Fruit fly (Drosophila melanogaster): ENCODE data around the gene CG17726.

The CG17726 gene

DNA sequence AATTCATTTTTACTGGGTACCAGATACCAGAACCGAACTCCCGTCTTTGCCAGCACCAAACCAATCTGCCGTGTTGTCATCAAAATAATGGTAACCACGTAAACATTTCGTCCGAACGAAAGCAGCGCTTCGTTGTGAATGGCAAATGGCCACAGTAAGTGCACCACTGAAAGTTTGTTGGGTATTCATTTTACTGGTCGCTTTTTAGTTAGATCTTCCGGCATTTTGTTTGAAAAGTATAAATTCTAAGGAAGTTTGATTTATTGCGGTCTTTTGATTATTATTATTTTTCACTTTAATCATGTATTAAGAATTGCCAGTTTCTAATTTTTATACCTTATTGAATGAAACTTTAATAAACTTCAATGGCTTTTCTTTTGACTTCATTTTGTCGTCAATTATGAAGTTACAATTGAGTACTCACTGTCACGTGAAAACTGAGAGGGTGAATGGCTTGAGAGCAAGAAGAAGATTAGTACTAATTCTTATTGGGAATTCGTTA lies 12.1 kb upstream of the CG17726 start, which contains the start of gene ZnT86D (continued):
- TF ChIP-seq Scr (GFP tag; IDR thresholded peaks at IDR 0.05; ENCODE audit: partially characterized antibody) (no peak), CG13894 (tag; optimal IDR thresholded peaks at IDR 0.05) (peak; percentile 79), CG31365 (tag; optimal IDR thresholded peaks at IDR 0.05) (no peak), bab2 (GFP tag; optimal IDR thresholded peaks at IDR 0.05) (peak; percentile 49), CG4854 (GFP tag; optimal IDR thresholded peaks at IDR 0.05) (no peak), ap (GFP tag; IDR thresholded peaks at IDR 0.05) (no peak), CG7556 (GFP tag; optimal IDR thresholded peaks at IDR 0.05) (peak; percentile 68), gsb-n (tag; optimal IDR thresholded peaks at IDR 0.05) (peak; percentile 20), zf30C (GFP tag; optimal IDR thresholded peaks at IDR 0.05) (no peak), CG7745 (tag; optimal IDR thresholded peaks at IDR 0.05) (no peak), otp (GFP tag; IDR thresholded peaks at IDR 0.05) (no peak), aop (GFP tag; IDR thresholded peaks at IDR 0.05) (no peak), CG11085 (GFP tag; IDR thresholded peaks at IDR 0.05) (no peak), Elba2 (GFP tag; optimal IDR thresholded peaks at IDR 0.05) (peak; percentile 75), CG2116 (GFP tag; optimal IDR thresholded peaks at IDR 0.05) (no peak), mam (GFP tag; optimal IDR thresholded peaks at IDR 0.05) (peak; percentile 60), CG34376 (GFP tag; optimal IDR thresholded peaks at IDR 0.05) (peak; percentile 67), CG1602 (GFP tag; optimal IDR thresholded peaks at IDR 0.05) (peak; percentile 80), lab (GFP tag; optimal IDR thresholded peaks at IDR 0.05) (peak; percentile 71), CG2129 (GFP tag; IDR thresholded peaks at IDR 0.05; ENCODE audit: partially characterized antibody) (no peak), Doc2 (GFP tag; IDR thresholded peaks at IDR 0.05) (no peak), Blimp-1 (GFP tag; optimal IDR thresholded peaks at IDR 0.05) (peak; percentile 43), croc (GFP tag; conservative IDR thresholded peaks at IDR 0.05) (0 out of 3 replicates have a peak, but pooled peaks have one; percentile 33), grau (tag; optimal IDR thresholded peaks at IDR 0.05) (peak; percentile 99), Rx (GFP tag; IDR thresholded peaks at IDR 0.05) (no peak), bbx (GFP tag; IDR thresholded peaks at IDR 0.05; ENCODE audit: partially characterized antibody) (no peak; the same call in 1 of the 2 replicates), tap (tag; optimal IDR thresholded peaks at IDR 0.05) (peak; percentile 43), CG9437 (GFP tag; optimal IDR thresholded peaks at IDR 0.05) (peak; percentile 60), Awh (GFP tag; IDR thresholded peaks at IDR 0.05) (no peak), pho (GFP tag; optimal IDR thresholded peaks at IDR 0.05) (peak; percentile 79), Six4 (GFP tag; optimal IDR thresholded peaks at IDR 0.05) (no peak), CG3407 (GFP tag; optimal IDR thresholded peaks at IDR 0.05) (no peak), CG10147 (GFP tag; optimal IDR thresholded peaks at IDR 0.05) (peak; percentile 79), B-H2 (GFP tag; optimal IDR thresholded peaks at IDR 0.05) (peak; percentile 70), Ravus (GFP tag; IDR thresholded peaks at IDR 0.05) (no peak), CG6175 (GFP tag; IDR thresholded peaks at IDR 0.05) (no peak), stc (GFP tag; IDR thresholded peaks at IDR 0.05) (no peak), row (GFP tag; IDR thresholded peaks at IDR 0.05) (peak; percentile 98), CG4404 (GFP tag; IDR thresholded peaks at IDR 0.05) (peak; percentile 61), Side (GFP tag; optimal IDR thresholded peaks at IDR 0.05) (peak; percentile 13), Sox100B (GFP tag; optimal IDR thresholded peaks at IDR 0.05) (peak; percentile 72), C15 (GFP tag; IDR thresholded peaks at IDR 0.05) (no peak), luna (GFP tag; optimal IDR thresholded peaks at IDR 0.05) (no peak), CG5953 (GFP tag; IDR thresholded peaks at IDR 0.05) (no peak), Dip2 (GFP tag; IDR thresholded peaks at IDR 0.05) (no peak), CG1647 (GFP tag; optimal IDR thresholded peaks at IDR 0.05) (peak; percentile 22), CG4328 (GFP tag; optimal IDR thresholded peaks at IDR 0.05) (peak; percentile 59), wor (GFP tag; IDR thresholded peaks at IDR 0.05) (no peak), her (GFP tag; optimal IDR thresholded peaks at IDR 0.05) (no peak), CG10321 (GFP tag; IDR thresholded peaks at IDR 0.05) (peak; percentile 80), ac (GFP tag; optimal IDR thresholded peaks at IDR 0.05) (no peak), ken (GFP tag; IDR thresholded peaks at IDR 0.05) (0 out of 3 replicates have a peak, but pooled peaks have one; percentile 4)

All from whole organism, embryonic.